Fruit fly (Drosophila melanogaster) whole organism, wandering third instar larva: ENCODE data around the gene CG45494.
"Not testable (repeated sequence)": the region's sequence is repeated elsewhere in the genome, so short reads cannot be mapped to it uniquely, and the experiment has no call there.

ENCODE experiments used
- CG32264 ChIP-seq: fragments of 200-800 bp; sonication (Bioruptor generic); optimal IDR thresholded peaks from 2 replicates; lab custom pipeline; 2016; ENCODE audit warnings: missing biosample characterization, missing genetic modification characterization
- CrebA ChIP-seq: fragments of 200-800 bp; sonication (Bioruptor generic); optimal IDR thresholded peaks from 2 replicates; lab custom pipeline; 2016; ENCODE audit warnings: missing biosample characterization, mild to moderate bottlenecking, missing genetic modification characterization, borderline replicate concordance
- Dfd ChIP-seq: fragments of >200 bp; optimal IDR thresholded peaks from 2 replicates; lab custom pipeline; 2017; ENCODE audit warnings: missing biosample characterization, missing genetic modification characterization
- Dif ChIP-seq: fragments of 200-275, 200-300 bp; sonication (Bioruptor generic); optimal IDR thresholded peaks from 2 replicates; lab custom pipeline; 2018; ENCODE audit warnings: missing biosample characterization, missing genetic modification characterization; ENCODE audit not compliant: partially characterized antibody
- GATAd ChIP-seq: sonication (Bioruptor generic); optimal IDR thresholded peaks from 2 replicates; lab custom pipeline; 2016; ENCODE audit warnings: missing biosample characterization, missing genetic modification characterization
- HLH106 ChIP-seq: fragments of 200-800 bp; optimal IDR thresholded peaks from 3 replicates; lab custom pipeline; 2019; ENCODE audit warnings: missing biosample characterization, mild to moderate bottlenecking, missing genetic modification characterization, moderate library complexity
- Hnf4 ChIP-seq: fragments of 200-800 bp; sonication (Bioruptor generic); optimal IDR thresholded peaks from 2 replicates; lab custom pipeline; 2016; ENCODE audit warnings: missing biosample characterization, mild to moderate bottlenecking, missing genetic modification characterization
- Hr78 ChIP-seq: fragments of >200 bp; optimal IDR thresholded peaks from 2 replicates; lab custom pipeline; 2017; ENCODE audit warnings: missing biosample characterization, missing genetic modification characterization
- Mio ChIP-seq: sonication (Bioruptor generic); optimal IDR thresholded peaks from 2 replicates; lab custom pipeline; 2016; ENCODE audit warnings: missing biosample characterization, missing genetic modification characterization
- N ChIP-seq: fragments of >200 bp; optimal IDR thresholded peaks from 2 replicates; lab custom pipeline; 2018; ENCODE audit warnings: missing biosample characterization, missing external identifiers, missing genetic modification characterization
- OdsH ChIP-seq: fragments of 200-800 bp; sonication (Bioruptor generic); optimal IDR thresholded peaks from 2 replicates; lab custom pipeline; 2016; ENCODE audit warnings: missing biosample characterization, mild to moderate bottlenecking, missing genetic modification characterization
- br ChIP-seq: fragments of 200-800 bp; sonication (Bioruptor generic); optimal IDR thresholded peaks from 2 replicates; lab custom pipeline; 2016; ENCODE audit warnings: missing biosample characterization, missing genetic modification characterization
- dl ChIP-seq, 2 experiments: fragments of 175-275, 200-275 bp in 1 of 2; fragments of 200-275 bp in 1 of 2; sonication (Bioruptor generic); optimal IDR thresholded peaks; lab custom pipeline; 2018; ENCODE audit warnings: mild to moderate bottlenecking in 2 of 2, missing biosample characterization in 2 of 2, missing genetic modification characterization in 2 of 2, moderate library complexity in 2 of 2; ENCODE audit not compliant: partially characterized antibody in 2 of 2, insufficient read depth in 1 of 2
- dsf ChIP-seq: sonication (Bioruptor generic); optimal IDR thresholded peaks from 2 replicates; lab custom pipeline; 2016; ENCODE audit warnings: missing biosample characterization, missing genetic modification characterization, borderline replicate concordance
- ey ChIP-seq: fragments of 200-800 bp; sonication (Bioruptor generic); optimal IDR thresholded peaks from 2 replicates; lab custom pipeline; 2016; ENCODE audit warnings: missing biosample characterization, missing genetic modification characterization
- foxo ChIP-seq, 2 experiments: fragments of 200-800 bp; sonication (Bioruptor generic); optimal IDR thresholded peaks; 2 replicates in 1 of 2; 3 replicates in 1 of 2; lab custom pipeline; 2016 to 2017; ENCODE audit warnings: missing biosample characterization in 2 of 2, missing genetic modification characterization in 2 of 2
- fru ChIP-seq: fragments of 200-800 bp; sonication (Bioruptor generic); optimal IDR thresholded peaks from 3 replicates; lab custom pipeline; 2016; ENCODE audit warnings: missing biosample characterization, mild to moderate bottlenecking, missing genetic modification characterization
- lola ChIP-seq: fragments of >200 bp; optimal IDR thresholded peaks from 2 replicates; lab custom pipeline; 2017; ENCODE audit warnings: missing biosample characterization, missing genetic modification characterization
- psq ChIP-seq: fragments of 200-800 bp; sonication (Bioruptor generic); optimal IDR thresholded peaks from 3 replicates; lab custom pipeline; 2017; ENCODE audit warnings: missing biosample characterization, mild to moderate bottlenecking, missing genetic modification characterization, moderate library complexity
- sv ChIP-seq: fragments of 200-800 bp; sonication (Bioruptor generic); optimal IDR thresholded peaks from 3 replicates; lab custom pipeline; 2016; ENCODE audit warnings: missing biosample characterization, missing genetic modification characterization
- tai ChIP-seq: sonication (Bioruptor generic); optimal IDR thresholded peaks from 2 replicates; lab custom pipeline; 2016; ENCODE audit warnings: missing biosample characterization, missing genetic modification characterization
- usp ChIP-seq: fragments of >200 bp; optimal IDR thresholded peaks from 2 replicates; lab custom pipeline; 2017; ENCODE audit warnings: missing biosample characterization, missing genetic modification characterization
- woc ChIP-seq: sonication (Bioruptor generic); optimal IDR thresholded peaks from 2 replicates; lab custom pipeline; 2016; ENCODE audit warnings: missing biosample characterization, mild to moderate bottlenecking, missing genetic modification characterization

Gene CG45494

dm6 chrX:19960881-19961347, 7.5 kb upstream of the CG45494 start, which contains the start of gene Nep3:
TSS of gene Nep3 (plus strand) at chrX:19961297.
- TF ChIP-seq sv (no peak), fru (no peak), ey (GFP tag; lab: Kevin White, UChicago) (no peak), GATAd (no peak), CrebA (GFP tag; lab: Kevin White, UChicago) (no peak), psq (GFP tag; lab: Kevin White, UChicago) (no peak), lola (no peak), Hr78 (GFP tag; lab: Kevin White, UChicago) (no peak), Mio (GFP tag; lab: Kevin White, UChicago) (no peak), N (GFP tag; lab: Kevin White, UChicago) (no peak), Dfd (no peak), CG32264 (GFP tag; lab: Kevin White, UChicago) (no peak)

DNA sequence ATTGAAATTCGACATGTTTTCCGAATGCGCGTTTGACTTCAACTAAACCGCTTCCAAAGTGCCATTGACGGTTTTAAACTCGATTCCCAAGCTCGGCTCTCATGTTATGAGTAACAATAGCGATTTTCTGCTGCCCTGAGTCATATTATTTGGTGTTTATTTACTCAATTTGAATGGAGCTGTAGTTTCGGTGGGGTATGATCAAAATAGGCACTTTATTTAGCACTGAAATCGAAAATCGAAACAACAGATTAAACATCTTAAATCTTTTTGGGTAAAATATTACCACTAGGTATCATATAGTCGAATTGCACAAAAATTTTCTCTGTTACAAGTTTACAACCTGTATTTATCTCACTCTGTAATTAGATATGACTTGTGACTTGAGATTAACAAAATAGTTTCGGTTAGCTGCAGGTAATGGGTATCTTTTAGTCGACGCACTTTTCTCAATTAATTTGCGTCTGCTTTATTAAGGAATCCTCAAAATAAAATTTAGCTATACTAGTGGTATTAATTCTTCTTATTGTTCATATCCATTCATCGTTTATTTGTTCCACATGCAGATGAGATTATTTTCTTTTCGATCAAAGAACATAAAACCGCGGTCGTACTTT, 6.1 kb upstream of the CG45494 start, which contains the start of gene CG12655:
Gene CG12655, minus strand, starts transcription at position 51 of the 617 bp plus-strand sequence.
- TF ChIP-seq Dif (GFP tag; lab: Kevin White, UChicago) (no peak), foxo (GFP tag; optimal IDR thresholded peaks at IDR 0.05; lab: Kevin White, UChicago) (no peak), OdsH (no peak), usp (GFP tag; lab: Kevin White, UChicago) (no peak), woc (GFP tag; lab: Kevin White, UChicago) (no peak), CrebA (GFP tag; lab: Kevin White, UChicago) (no peak)

DNA sequence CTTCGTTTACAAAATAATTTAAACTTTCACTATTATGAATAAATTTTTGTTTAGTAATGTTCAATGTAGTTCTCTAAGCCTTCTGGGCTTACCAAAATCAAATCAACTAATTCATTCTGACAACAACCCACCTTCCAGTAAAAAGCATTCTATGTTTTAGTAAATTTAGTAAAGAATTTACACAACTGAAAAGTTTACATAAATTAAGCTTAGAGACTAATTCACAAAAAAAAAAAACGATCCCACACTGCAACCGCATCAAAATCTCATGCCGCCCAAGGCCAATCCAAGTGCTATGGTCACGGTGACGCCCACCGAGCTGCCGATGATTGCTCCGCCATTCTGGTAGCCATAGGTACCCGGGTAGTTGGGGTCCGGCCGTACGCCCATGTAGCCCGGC, 4.8 kb upstream of the CG45494 start, which contains the start of gene CG43784:
Gene CG43784, minus strand, starts transcription at position 101 of the 400 bp plus-strand sequence.
- TF ChIP-seq usp (GFP tag; lab: Kevin White, UChicago); Dfd; foxo (GFP tag; optimal IDR thresholded peaks at IDR 0.05; lab: Kevin White, UChicago): not testable (repeated sequence)

DNA sequence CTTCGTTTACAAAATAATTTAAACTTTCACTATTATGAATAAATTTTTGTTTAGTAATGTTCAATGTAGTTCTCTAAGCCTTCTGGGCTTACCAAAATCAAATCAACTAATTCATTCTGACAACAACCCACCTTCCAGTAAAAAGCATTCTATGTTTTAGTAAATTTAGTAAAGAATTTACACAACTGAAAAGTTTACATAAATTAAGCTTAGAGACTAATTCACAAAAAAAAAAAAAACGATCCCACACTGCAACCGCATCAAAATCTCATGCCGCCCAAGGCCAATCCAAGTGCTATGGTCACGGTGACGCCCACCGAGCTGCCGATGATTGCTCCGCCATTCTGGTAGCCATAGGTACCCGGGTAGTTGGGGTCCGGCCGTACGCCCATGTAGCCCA, 4.6 kb downstream of the CG45494 start, which contains the start of gene CG45493:
Gene CG45493, minus strand, starts transcription at position 101 of the 400 bp plus-strand sequence.
- not testable (repeated sequence) for TF ChIP-seq tai (GFP tag; lab: Kevin White, UChicago); br (GFP tag; lab: Kevin White, UChicago); Dfd

DNA sequence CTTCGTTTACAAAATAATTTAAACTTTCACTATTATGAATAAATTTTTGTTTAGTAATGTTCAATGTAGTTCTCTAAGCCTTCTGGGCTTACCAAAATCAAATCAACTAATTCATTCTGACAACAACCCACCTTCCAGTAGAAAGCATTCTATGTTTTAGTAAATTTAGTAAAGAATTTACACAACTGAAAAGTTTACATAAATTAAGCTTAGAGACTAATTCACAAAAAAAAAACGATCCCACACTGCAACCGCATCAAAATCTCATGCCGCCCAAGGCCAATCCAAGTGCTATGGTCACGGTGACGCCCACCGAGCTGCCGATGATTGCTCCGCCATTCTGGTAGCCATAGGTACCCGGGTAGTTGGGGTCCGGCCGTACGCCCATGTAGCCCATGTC, 9.4 kb downstream of the CG45494 start, which contains the start of gene CG45492:
Gene CG45492, minus strand, starts transcription at position 101 of the 400 bp plus-strand sequence.
- TF ChIP-seq usp (GFP tag; lab: Kevin White, UChicago); OdsH; dl (GFP tag; optimal IDR thresholded peaks at IDR 0.05; lab: Kevin White, UChicago; ENCODE audit: insufficient read depth in 1 of 2, partially characterized antibody in 2 of 2): not testable (repeated sequence)
- TF ChIP-seq, all 38 proteins: peak for 0; not testable (repeated sequence) for 38

DNA sequence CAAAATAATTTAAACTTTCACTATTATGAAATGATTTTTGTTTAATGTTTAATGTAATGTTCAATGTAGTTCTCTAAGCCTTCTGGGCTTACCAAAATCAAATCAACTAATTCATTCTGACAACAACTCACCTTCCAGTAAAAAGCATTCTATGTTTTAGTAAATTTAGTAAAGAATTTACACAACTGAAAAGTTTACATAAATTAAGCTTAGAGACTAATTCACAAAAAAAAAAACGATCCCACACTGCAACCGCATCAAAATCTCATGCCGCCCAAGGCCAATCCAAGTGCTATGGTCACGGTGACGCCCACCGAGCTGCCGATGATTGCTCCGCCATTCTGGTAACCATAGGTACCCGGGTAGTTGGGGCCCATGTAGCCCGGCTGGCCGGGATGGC, 14.5 kb downstream of the CG45494 start, which contains the start of gene CG45491:
Gene CG45491, minus strand, starts transcription at position 101 of the 400 bp plus-strand sequence.
- not testable (repeated sequence) for TF ChIP-seq dsf, CG32264, Hnf4 (GFP tag; lab: Kevin White, UChicago)
- TF ChIP-seq, all 38 proteins: peak for 0; not testable (repeated sequence) for 38

DNA sequence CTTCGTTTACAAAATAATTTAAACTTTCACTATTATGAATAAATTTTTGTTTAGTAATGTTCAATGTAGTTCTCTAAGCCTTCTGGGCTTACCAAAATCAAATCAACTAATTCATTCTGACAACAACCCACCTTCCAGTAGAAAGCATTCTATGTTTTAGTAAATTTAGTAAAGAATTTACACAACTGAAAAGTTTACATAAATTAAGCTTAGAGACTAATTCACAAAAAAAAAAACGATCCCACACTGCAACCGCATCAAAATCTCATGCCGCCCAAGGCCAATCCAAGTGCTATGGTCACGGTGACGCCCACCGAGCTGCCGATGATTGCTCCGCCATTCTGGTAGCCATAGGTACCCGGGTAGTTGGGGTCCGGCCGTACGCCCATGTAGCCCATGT, 19.2 kb downstream of the CG45494 start, which contains the start of gene CG45490:
Gene CG45490, minus strand, starts transcription at position 101 of the 400 bp plus-strand sequence.
- TF ChIP-seq Dfd; HLH106 (tag; lab: Kevin White, UChicago); Mio (GFP tag; lab: Kevin White, UChicago): not testable (repeated sequence)
- TF ChIP-seq, all 38 proteins: peak for 0; not testable (repeated sequence) for 38
